Worm (Caenorhabditis elegans) whole organism, late embryonic: ENCODE measurements around the gene bbs-4.

Source experiments
- ceh-18 ChIP-seq: sonication (generic microtip); optimal IDR thresholded peaks from 2 replicates; lab custom pipeline; 2016; ENCODE audit warnings: missing genetic modification characterization, missing compliant biosample characterization
- ceh-45 ChIP-seq: fragments of 200-800 bp; sonication (Bioruptor generic); IDR thresholded peaks from 2 replicates; pipeline ENCODE4 v1.3.6; 2022; ENCODE audit warnings: missing genetic modification reagents, missing genetic modification characterization, missing compliant biosample characterization
- che-1 ChIP-seq: sonication (generic microtip); optimal IDR thresholded peaks from 2 replicates; lab custom pipeline; 2016; ENCODE audit warnings: mild to moderate bottlenecking, missing genetic modification characterization, missing compliant biosample characterization
- fkh-10 ChIP-seq: fragments of 150-350 bp; optimal IDR thresholded peaks from 2 replicates; lab custom pipeline; 2014; ENCODE audit warnings: missing biosample characterization, missing genetic modification reagents, missing genetic modification characterization
- mec-3 ChIP-seq: sonication (generic microtip); optimal IDR thresholded peaks from 2 replicates; lab custom pipeline; 2016; ENCODE audit warnings: borderline replicate concordance, missing genetic modification characterization, missing compliant biosample characterization
- ref-2 ChIP-seq: sonication (generic microtip); optimal IDR thresholded peaks from 2 replicates; lab custom pipeline; 2016; ENCODE audit warnings: missing genetic modification characterization, missing compliant biosample characterization
- tbx-2 ChIP-seq: sonication (generic microtip); optimal IDR thresholded peaks from 2 replicates; lab custom pipeline; 2016; ENCODE audit warnings: missing genetic modification characterization, missing compliant biosample characterization
- unc-86 ChIP-seq: sonication (generic microtip); optimal IDR thresholded peaks from 2 replicates; lab custom pipeline; 2016; ENCODE audit warnings: missing genetic modification characterization, missing compliant biosample characterization

DNA sequence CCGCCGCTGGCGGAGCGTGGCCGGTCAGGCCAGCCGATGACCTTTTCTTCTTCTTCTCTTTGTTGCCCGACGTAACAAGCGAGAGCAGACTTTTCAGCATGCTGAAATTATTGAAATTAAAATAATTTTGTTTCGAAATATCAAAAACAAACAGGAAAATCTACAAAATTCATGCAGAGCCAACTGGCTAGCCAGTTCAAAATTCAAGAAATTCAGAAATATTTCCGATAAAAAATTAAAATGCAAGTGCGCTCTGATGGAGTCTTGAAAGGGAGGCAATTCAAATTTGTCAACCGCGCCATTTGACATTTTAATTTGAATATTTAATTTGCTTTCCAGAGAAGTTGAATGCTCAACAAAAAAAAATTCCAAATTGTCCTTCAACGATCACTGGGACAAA lies 11.4 kb downstream of the bbs-4 start, which contains the start of gene F58A4.2:
- TF ChIP-seq ref-2 (no peak), unc-86 (tag; lab: Kevin White, UChicago) (no peak), che-1 (no peak), ceh-45 (GFP tag; lab: Robert Waterston, UW) (no peak), ceh-18 (tag; lab: Kevin White, UChicago) (no peak), fkh-10 (GFP tag; lab: Kevin White, UChicago) (no peak), mec-3 (no peak), tbx-2 (no peak)
